Worm (Caenorhabditis elegans) whole organism, L4/young adult: ENCODE data around the gene C44H9.5.

Experiments used
- W03F9.2 ChIP-seq: fragments of 150-350 bp; optimal IDR thresholded peaks from 2 replicates; lab custom pipeline; 2014; ENCODE audit warnings: missing biosample characterization, missing genetic modification characterization
- him-1 ChIP-seq: sonication (generic microtip); optimal IDR thresholded peaks from 2 replicates; lab custom pipeline; 2016; ENCODE audit warnings: missing genotype, missing genetic modification reagents, missing genetic modification characterization, missing compliant biosample characterization

DNA sequence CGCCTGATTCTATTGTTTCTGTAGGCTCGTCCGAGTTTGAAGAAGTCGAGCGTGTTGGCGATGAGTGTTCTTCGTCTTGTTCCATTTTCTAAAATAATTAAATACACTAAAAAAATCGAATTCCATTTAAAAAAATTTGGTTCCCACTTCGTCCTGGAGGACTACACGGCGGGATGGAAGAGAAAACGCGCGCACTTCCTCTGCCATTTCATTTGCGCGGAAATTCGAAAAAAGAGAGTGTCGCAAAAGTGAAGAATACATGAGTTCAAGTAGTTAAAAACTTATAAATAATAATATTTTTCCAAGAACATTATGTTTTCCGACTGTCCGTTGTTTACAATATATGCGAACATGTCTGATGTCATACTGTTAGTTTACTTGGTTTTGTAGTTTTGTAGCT is 20.3 kb upstream of the C44H9.5 start, which contains the start of gene T07F10.3:
- TF ChIP-seq him-1 (tag; lab: Kevin White, UChicago) = peak; percentile 82
- TF ChIP-seq W03F9.2 (tag; lab: Kevin White, UChicago) = peak; percentile 78
